Fruit fly (Drosophila melanogaster): ENCODE results near the gene CG7950.
A peak's percentile ranks its signal among the peaks of the same experiment; 100 is the strongest.

Gene CG7950

dm6 chr3R:30092700-30093044 lies 36.0 kb downstream of the CG7950 start (continued):
- peak; percentile 84 for TF ChIP-seq CG17385 (GFP tag; optimal IDR thresholded peaks at IDR 0.05)
- TF ChIP-seq gce (GFP tag; IDR thresholded peaks at IDR 0.05): peak; percentile 90
- peak; percentile 62 for TF ChIP-seq CG6683 (GFP tag; optimal IDR thresholded peaks at IDR 0.05)
- TF ChIP-seq usp (GFP tag; optimal IDR thresholded peaks at IDR 0.05): no peak
- TF ChIP-seq CG34422 (GFP tag; IDR thresholded peaks at IDR 0.05): peak; percentile 90
- TF ChIP-seq CG17802 (tag; optimal IDR thresholded peaks at IDR 0.05): peak; percentile 59
- TF ChIP-seq CG34224 (GFP tag; IDR thresholded peaks at IDR 0.05; ENCODE audit: partially characterized antibody): no peak
- TF ChIP-seq CG11456 (GFP tag; IDR thresholded peaks at IDR 0.05): peak; percentile 90
- peak; percentile 72 for TF ChIP-seq B-H2 (GFP tag; optimal IDR thresholded peaks at IDR 0.05)
- peak; percentile 76 for TF ChIP-seq cas (GFP tag; IDR thresholded peaks at IDR 0.05)
- TF ChIP-seq maf-S (GFP tag; optimal IDR thresholded peaks at IDR 0.05): peak; percentile 88
- peak; percentile 7 for TF ChIP-seq CG10431 (GFP tag; optimal IDR thresholded peaks at IDR 0.05)
- peak; percentile 58 for TF ChIP-seq cato (GFP tag; optimal IDR thresholded peaks at IDR 0.05; ENCODE audit: borderline replicate concordance)
- peak; percentile 82 for TF ChIP-seq CG12219 (GFP tag; optimal IDR thresholded peaks at IDR 0.05)
- TF ChIP-seq Ssrp (tag; optimal IDR thresholded peaks at IDR 0.05): peak; percentile 75
- peak; percentile 68 for TF ChIP-seq jing (GFP tag; optimal IDR thresholded peaks at IDR 0.05)
- TF ChIP-seq tup (GFP tag; optimal IDR thresholded peaks at IDR 0.05): peak; percentile 72
- TF ChIP-seq yki (optimal IDR thresholded peaks at IDR 0.05): no peak
- TF ChIP-seq CG11093 (GFP tag; IDR thresholded peaks at IDR 0.05): peak; percentile 77
- peak; percentile 89 for TF ChIP-seq Hmr (GFP tag; optimal IDR thresholded peaks at IDR 0.05)
- TF ChIP-seq Blimp-1 (GFP tag; optimal IDR thresholded peaks at IDR 0.05): peak; percentile 99
- no peak for TF ChIP-seq Stat92E (GFP tag; optimal IDR thresholded peaks at IDR 0.05)
- TF ChIP-seq E2f1 (GFP tag; IDR thresholded peaks at IDR 0.05): peak; percentile 88
- TF ChIP-seq CG4730 (GFP tag; IDR thresholded peaks at IDR 0.05): peak; percentile 75
- TF ChIP-seq CG9932 (GFP tag; IDR thresholded peaks at IDR 0.05): peak; percentile 91
- peak; percentile 54; the same call in 1 of the 2 replicates for TF ChIP-seq dati (GFP tag; IDR thresholded peaks at IDR 0.05)
- TF ChIP-seq CG7372 (GFP tag; IDR thresholded peaks at IDR 0.05): peak; percentile 79
- TF ChIP-seq CG11085 (GFP tag; IDR thresholded peaks at IDR 0.05): peak; percentile 83
- TF ChIP-seq kay (GFP tag; optimal IDR thresholded peaks at IDR 0.05): peak; percentile 69
- peak; percentile 78 for TF ChIP-seq NFAT (GFP tag; IDR thresholded peaks at IDR 0.05)
- TF ChIP-seq cad (GFP tag; optimal IDR thresholded peaks at IDR 0.05): no peak
- peak; percentile 79 for TF ChIP-seq Atf3 (GFP tag; optimal IDR thresholded peaks at IDR 0.05)
- peak; percentile 81 for TF ChIP-seq schlank (tag; optimal IDR thresholded peaks at IDR 0.05)
- TF ChIP-seq HmgD (GFP tag; optimal IDR thresholded peaks at IDR 0.05): peak; percentile 57
- no peak for TF ChIP-seq bigmax (GFP tag; optimal IDR thresholded peaks at IDR 0.05)
- peak; percentile 60 for TF ChIP-seq Spps (tag; optimal IDR thresholded peaks at IDR 0.05)
- peak; percentile 69 for TF ChIP-seq ewg (GFP tag; optimal IDR thresholded peaks at IDR 0.05)
- peak; percentile 81 for TF ChIP-seq tin (GFP tag; optimal IDR thresholded peaks at IDR 0.05)
- peak; percentile 90 for TF ChIP-seq gem (tag; optimal IDR thresholded peaks at IDR 0.05)
- TF ChIP-seq CG5180 (GFP tag; optimal IDR thresholded peaks at IDR 0.05): peak; percentile 62
- peak; percentile 79 for TF ChIP-seq phol (tag; optimal IDR thresholded peaks at IDR 0.05)
- TF ChIP-seq Nf-YC (tag; optimal IDR thresholded peaks at IDR 0.05): peak; percentile 54
- TF ChIP-seq amos (GFP tag; IDR thresholded peaks at IDR 0.05; ENCODE audit: partially characterized antibody): no peak
- no peak for TF ChIP-seq sc (optimal IDR thresholded peaks at IDR 0.05)
- TF ChIP-seq sc (GFP tag; optimal IDR thresholded peaks at IDR 0.05): peak; percentile 43
- TF ChIP-seq Dbx (GFP tag; IDR thresholded peaks at IDR 0.05): peak; percentile 90
- TF ChIP-seq bbx (GFP tag; IDR thresholded peaks at IDR 0.05; ENCODE audit: partially characterized antibody): no peak
- peak; percentile 36 for TF ChIP-seq kni (GFP tag; optimal IDR thresholded peaks at IDR 0.05)
- peak; percentile 67 for TF ChIP-seq CG4282 (GFP tag; optimal IDR thresholded peaks at IDR 0.05)
- TF ChIP-seq CG13424 (tag; optimal IDR thresholded peaks at IDR 0.05): peak; percentile 83
- TF ChIP-seq tll (GFP tag; optimal IDR thresholded peaks at IDR 0.05): no peak
